Worm (Caenorhabditis elegans): ENCODE data around the gene nspe-4.
"Not testable (repeated sequence)": the region's sequence is repeated elsewhere in the genome, so short reads cannot be mapped to it uniquely, and the experiment has no call there.

nspe-4 gene

DNA sequence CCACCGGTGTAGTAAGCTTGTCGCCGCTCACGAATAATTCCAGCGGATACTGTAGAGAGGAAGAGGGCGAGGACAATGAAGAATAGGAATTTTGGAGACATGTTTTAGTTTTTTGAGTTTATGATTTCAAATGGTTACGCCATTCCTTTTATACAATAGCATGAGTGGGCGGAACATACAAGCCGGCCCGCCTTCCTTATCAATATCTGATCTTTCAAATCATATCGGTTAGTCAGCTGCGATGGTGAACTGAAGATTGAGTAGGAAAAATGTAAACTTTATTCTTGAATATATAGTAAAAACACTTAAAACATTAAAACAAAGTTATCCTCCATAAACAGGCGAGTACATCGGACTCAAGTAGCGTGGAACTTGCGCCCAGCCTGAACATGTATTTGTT, 8.4 kb downstream of the nspe-4 start, which contains the start of gene nspe-1:
TSS of gene nspe-1 (minus strand) at position 101 of the 400 bp plus-strand sequence.
- TF ChIP-seq unc-62 (GFP tag; optimal IDR thresholded peaks at IDR 0.05) = no peak

DNA sequence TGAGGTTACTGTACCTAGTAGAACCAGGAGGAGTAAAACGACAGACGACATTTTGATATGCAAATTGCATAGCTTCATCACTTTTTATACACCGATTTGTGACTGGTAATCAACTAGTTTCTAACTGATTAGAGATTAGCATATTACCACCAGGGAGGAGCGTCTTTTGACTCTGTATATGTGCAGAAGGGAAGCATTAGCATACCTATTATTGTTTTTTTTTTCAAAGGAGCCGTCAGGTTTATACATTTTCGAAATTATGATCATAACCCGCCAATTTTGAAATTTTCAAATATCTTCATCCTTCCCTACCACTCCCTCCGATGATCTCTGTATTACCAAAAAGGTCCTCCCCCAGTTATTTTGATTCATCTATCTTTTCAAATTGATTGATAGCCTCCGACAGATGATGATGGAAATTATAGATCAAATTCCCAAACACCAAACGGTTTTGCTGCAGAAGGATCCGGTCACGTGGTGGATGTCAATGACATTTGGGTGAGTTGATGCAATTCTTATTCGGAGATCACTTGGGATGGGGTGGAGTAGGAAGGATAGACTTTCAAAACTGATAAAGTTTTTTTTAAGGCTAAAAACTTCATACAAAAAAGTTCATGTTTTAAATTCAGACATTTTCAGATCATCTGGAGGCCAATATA, 9.7 kb downstream of the nspe-4 start, which contains the start of gene nspe-8:
TSS of gene nspe-8 (minus strand) at position 51 of the 659 bp plus-strand sequence.
- TF ChIP-seq unc-62 (GFP tag; optimal IDR thresholded peaks at IDR 0.05) = no peak

DNA sequence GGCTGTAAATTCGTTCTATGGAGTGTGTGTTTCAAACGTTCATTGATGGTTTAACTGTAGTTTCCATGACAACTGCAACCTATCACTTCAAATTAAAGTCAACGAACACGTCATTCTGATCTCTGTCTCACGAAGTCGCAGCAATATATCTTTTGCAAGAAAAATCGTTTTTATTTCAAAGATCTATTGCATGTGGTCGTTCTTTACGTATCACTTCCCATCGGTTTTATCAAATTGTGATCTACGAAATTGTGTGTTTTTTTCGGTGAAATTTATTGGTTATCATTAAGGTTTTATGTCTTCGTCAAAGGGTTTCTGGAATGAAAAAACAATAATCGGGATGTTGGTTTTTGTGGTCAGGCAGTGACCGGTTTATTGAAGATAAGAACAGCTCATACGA, 10.5 kb downstream of the nspe-4 start:
- TF ChIP-seq unc-62 (GFP tag; optimal IDR thresholded peaks at IDR 0.05) = no peak

DNA sequence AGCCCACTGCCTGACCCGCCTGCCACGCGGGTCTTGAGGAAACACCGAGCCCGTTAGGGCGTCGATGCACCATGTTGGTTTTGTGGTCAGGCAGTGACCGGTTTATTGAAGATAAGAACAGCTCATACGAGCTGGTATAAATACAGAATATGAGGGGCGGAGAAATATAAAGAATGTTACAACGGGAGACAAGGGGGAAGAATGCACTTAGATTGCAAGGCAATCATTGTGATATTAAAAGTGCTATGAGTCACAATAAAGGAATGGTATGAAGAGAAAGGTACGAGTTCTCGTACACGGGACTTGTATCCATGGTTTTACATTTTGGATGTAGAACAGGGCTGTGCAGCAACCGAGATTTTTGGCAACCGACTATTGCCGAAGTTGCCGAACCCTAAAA, 12.1 kb downstream of the nspe-4 start, which contains the start of gene Y38E10A.14:
TSS of gene Y38E10A.14 (minus strand) at position 101 of the 400 bp plus-strand sequence.
- TF ChIP-seq unc-62 (GFP tag; optimal IDR thresholded peaks at IDR 0.05) = not testable (repeated sequence)

DNA sequence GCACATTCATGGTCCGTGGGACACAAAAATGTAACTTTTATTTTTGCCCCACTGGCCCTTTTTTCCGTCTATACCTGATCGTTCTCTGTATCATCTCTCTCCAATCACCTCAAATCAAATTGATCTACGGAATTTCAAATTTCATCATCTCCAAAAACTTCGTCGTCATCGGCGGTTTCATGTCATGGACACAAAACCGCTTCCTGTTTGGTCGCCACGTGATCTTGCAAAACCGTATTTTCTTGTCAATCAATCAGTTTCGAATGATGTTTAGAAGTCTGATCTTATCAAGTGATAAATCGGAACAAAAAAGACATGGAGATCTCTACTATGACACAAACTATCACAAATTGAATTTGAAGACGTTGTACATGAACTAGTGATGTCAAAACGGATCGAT, 13.4 kb downstream of the nspe-4 start:
- no peak for TF ChIP-seq unc-62 (GFP tag; optimal IDR thresholded peaks at IDR 0.05)

DNA sequence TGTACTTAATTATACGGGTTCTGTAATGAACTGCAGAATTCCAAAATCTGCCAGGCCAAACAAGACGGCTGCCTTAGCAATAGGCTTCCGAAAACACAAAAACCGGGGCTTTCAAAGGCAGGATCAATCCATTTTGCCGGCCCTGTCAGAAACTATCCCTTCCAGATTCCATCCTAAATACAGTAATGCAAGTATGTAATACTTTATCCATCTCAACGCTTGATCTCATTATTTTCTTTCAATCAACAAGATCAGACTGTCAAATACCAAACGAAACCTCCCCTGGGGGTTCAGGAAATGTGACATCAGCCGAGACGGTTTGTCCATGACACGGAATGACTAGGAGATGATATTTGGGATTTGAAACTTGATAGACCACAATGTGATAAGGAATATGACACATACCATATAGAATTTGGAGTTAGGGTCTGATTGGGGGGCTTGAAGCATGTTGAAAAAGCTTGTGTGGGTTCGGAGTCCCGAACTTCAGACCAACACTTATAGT, 13.9 kb downstream of the nspe-4 start:
- TF ChIP-seq unc-62 (GFP tag; optimal IDR thresholded peaks at IDR 0.05) = no peak

DNA sequence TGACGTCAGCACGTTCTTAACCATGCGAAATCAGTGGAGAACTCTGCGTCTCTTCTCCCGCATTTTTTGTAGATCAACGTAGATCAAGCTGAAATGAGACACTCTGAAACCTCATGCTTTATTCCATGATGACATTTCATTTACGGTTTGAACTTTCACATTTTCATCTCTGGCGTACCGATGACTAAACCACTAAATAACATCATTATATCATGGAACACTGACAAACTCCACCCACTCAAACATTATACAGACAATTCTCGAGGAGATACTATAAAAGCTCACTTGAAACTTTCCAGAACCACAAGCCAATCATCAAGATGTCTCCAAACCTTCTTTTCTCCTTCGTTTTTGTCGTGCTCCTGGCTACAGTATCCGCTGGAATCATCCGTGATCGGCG, 14.6 kb downstream of the nspe-4 start, which contains the start of gene nspe-7:
TSS of gene nspe-7 (plus strand) at position 301 of the 400 bp plus-strand sequence.
- TF ChIP-seq unc-62 (GFP tag; optimal IDR thresholded peaks at IDR 0.05) = no peak

DNA sequence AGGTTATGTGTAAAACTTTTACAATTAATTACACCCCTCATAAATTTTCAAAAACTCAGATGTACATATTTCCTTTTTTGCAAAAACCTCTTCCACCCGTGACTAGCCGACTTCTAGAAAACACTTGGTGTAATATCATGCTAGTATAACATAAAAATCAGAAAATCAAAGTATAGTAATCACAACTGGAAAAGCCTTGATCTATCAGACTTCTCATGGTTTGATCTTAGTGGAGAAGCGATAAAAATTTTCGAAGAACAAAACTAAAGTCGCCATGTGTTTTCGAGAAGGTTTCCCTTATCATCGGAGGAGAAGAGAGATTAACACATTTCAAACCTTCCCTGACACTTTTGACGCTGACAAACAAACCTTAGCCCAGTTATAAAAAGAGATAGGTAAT, 16.2 kb downstream of the nspe-4 start, which contains the start of gene nspe-5:
TSS of gene nspe-5 (plus strand) at position 301 of the 400 bp plus-strand sequence.
- no peak for TF ChIP-seq unc-62 (GFP tag; optimal IDR thresholded peaks at IDR 0.05)

DNA sequence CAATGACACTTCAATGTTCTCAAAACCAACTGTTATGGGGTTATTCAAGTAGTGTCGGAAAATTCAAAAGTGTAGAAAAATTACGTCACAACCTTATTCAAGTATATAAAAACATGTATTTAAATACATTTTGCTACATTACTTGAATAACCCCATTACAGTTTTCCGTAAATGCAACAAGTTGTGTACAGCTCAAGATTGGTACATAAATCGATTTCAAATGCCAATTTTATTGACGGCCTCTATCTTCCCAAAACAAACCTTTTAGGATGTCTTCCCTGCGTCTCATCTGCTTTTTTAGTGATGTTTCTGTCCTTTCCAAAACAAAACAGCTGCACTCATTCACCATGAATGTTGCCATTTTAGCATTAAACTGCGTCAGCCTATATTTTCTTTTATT, 17.1 kb downstream of the nspe-4 start, which contains the start of gene Y38E10A.28:
TSS of gene Y38E10A.28 (plus strand) at position 301 of the 400 bp plus-strand sequence.
- TF ChIP-seq unc-62 (GFP tag; optimal IDR thresholded peaks at IDR 0.05) = no peak

DNA sequence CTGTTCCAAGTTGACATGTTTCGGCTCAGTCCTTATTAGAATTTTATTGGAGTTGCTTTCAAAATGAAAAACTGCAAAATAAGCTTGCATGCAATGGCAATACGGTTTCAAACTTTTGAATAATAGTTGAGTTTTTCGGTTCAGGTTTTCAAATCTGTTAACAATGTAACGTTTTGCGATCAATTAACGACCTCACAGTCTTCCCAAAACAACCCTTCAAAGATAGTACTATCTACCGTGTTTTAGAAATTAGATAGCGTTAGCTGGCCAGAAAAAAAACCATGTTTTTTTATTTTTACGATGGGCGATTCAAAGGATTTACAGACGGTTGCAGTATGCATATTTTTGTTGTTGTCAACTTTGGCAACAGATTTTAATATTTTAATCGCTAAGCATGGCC, 18.6 kb downstream of the nspe-4 start, which contains the start of gene Y38E10A.34:
TSS of gene Y38E10A.34 (plus strand) at position 301 of the 400 bp plus-strand sequence.
- no peak for TF ChIP-seq unc-62 (GFP tag; optimal IDR thresholded peaks at IDR 0.05)

DNA sequence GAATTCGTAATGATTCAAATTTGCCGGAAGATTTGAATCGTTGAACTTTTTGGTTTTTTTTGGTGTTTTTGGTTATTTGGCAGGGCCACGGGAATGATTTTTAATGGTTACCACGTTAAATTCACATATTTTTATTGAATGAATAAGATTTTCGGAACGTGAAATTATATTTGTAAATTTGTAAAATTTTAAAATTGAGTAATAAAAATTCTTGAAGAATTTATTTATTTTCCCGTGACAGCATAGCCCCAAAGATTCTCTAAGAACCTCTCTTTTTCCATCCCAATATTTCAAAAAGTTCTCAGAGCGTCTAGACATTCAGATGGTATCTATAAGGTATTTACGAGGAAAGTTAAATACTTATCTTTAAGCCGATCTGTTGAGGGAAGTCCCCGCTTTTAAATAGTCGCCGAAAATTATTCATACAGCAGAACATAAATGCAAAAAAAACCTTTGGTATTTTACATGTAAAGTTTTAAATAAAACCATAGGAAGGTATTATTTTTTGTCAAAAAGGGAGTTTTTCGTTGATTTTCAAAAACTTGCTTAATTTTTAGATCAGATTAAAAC, 22.5 kb downstream of the nspe-4 start, which contains the start of gene Y38E10A.17:
TSS of gene Y38E10A.17 (minus strand) at position 51 of the 570 bp plus-strand sequence.
- TF ChIP-seq unc-62 (GFP tag; optimal IDR thresholded peaks at IDR 0.05) = no peak

DNA sequence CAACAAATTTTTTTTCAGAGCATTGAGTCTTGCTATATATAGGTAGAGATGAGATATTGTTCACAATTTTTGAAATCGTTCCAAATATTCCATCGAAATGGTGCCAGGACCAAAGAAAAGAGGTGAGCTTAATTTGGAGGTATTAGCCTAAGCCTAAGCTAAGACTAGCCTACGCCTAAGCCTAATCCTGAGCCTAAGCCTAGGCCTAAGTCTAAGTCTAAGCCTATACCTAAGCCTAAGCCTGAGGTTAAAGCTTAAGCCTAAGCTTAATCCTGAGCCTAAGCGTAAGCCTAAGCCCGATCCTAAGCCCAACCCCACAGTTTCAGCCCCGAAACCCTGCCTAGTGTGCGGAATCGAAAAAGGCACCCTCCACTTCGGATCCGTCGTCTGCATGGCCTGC, 24.3 kb downstream of the nspe-4 start, which contains the start of gene nhr-234:
TSS of gene nhr-234 (plus strand) at position 77 of the 400 bp plus-strand sequence.
- TF ChIP-seq unc-62 (GFP tag; optimal IDR thresholded peaks at IDR 0.05) = no peak

DNA sequence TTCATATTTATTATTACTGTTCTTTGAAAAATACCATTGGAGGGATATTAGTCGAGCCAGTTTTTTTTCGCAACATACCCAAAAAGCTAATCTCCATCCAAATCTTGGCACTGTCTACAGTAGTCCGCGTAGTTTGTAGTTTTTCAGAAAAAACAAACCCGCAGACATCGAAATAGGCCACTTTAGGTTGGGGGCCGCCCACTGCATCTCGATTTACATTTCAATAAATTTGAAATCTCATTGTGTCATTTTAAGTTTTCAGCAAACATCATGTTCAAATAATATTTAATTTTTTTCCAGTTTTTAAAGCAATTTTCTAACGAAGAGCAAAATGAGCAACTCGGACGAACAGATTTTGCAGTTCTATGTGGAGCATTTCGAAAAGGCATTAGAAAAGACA, 28.1 kb downstream of the nspe-4 start, which contains the start of gene nhr-235:
TSS of gene nhr-235 (plus strand) at position 301 of the 400 bp plus-strand sequence.
- TF ChIP-seq unc-62 (GFP tag; optimal IDR thresholded peaks at IDR 0.05) = no peak

DNA sequence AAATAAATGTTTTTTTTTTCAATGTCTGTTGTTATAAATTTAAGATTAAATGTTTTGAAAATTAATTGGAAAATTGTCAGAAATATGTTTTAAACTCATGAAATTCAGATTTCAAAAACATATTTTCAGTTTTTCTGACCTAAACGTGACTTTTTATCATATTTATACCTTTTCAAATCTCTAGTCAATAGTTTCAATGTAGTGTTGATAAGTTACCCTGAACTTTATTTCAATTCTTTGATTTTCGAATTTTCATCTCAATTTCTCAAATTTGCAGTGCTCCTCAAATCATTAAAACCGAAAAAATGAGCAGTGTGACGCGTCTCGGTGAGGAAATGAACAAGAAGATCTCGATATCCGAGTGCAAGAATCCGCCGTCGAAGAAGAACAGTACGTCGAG, 42.1 kb downstream of the nspe-4 start, which contains the start of gene rgs-4:
TSS of gene rgs-4 (plus strand) at position 301 of the 400 bp plus-strand sequence.
- TF ChIP-seq unc-62 (GFP tag; optimal IDR thresholded peaks at IDR 0.05) = no peak

DNA sequence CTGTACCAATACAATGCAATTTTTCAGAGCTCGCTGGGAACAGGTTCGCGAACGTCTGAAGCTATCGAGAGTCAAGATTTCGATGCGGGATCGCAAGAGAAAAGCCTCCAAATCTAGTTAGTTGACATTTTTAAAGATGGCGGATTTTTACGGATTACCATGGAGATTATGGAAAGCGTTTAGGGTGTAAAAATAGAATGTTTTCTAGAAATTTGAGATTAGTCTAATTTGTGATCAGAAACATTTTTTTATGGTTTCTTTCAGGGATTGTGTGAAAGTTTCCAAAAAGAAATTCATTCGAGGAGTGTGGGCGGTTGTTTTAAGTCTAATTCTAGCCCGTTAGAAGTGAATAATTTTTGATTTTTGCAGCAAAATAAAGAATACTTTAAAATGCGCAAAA, 43.5 kb downstream of the nspe-4 start:
- no peak for TF ChIP-seq unc-62 (GFP tag; optimal IDR thresholded peaks at IDR 0.05)

DNA sequence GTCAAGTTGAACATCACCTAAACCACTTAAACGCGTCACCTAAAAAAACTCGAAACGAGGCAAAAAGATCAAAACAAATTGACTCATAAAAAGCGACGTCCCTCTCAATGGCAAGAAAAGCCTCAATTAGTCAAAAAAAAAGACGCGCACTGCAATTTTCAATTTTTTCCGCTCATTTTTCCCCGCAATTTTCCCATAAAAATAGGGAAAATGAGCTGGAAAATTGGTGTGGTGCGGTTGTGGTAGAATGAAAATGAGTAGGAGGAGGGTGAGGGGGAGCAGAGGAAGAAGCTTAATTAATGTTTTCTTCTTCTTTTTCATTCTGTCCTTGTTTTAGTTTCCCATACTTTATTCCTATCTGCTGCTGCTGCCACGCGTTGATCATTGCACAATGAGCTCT, 45.3 kb downstream of the nspe-4 start:
- no peak for TF ChIP-seq unc-62 (GFP tag; optimal IDR thresholded peaks at IDR 0.05)
